Worm (Caenorhabditis elegans): Measurements from ENCODE around the gene W04H10.1.
"Not testable (repeated sequence)": the region's sequence is repeated elsewhere in the genome, so short reads cannot be mapped to it uniquely, and the experiment has no call there.

The W04H10.1 gene

ce11 chrII:593221-593620 is 15.6 kb upstream of the W04H10.1 start, which contains the start of gene W08F4.1:
Gene W08F4.1, plus strand, starts transcription at chrII:593521.
- TF ChIP-seq lsy-27 (tag; optimal IDR thresholded peaks at IDR 0.05; ENCODE audit: borderline replicate concordance, insufficient read depth); nhr-120 (GFP tag; IDR thresholded peaks at IDR 0.05); ztf-25 (GFP tag; IDR thresholded peaks at IDR 0.05): not testable (repeated sequence)

- TF ChIP-seq ceh-27 (GFP tag; optimal IDR thresholded peaks at IDR 0.05) (no peak), Y53F4B.3 (GFP tag; IDR thresholded peaks at IDR 0.05) (no peak), sptf-2 (GFP tag; optimal IDR thresholded peaks at IDR 0.05) (no peak), lin-40 (tag; optimal IDR thresholded peaks at IDR 0.05) (no peak), let-607 (tag; optimal IDR thresholded peaks at IDR 0.05) (no peak), F10E7.11 (tag; optimal IDR thresholded peaks at IDR 0.05) (no peak), snpc-3.4 (tag; optimal IDR thresholded peaks at IDR 0.05) (no peak), lir-1 (GFP tag; conservative IDR thresholded peaks at IDR 0.05) (no peak), F22D6.2 (tag; optimal IDR thresholded peaks at IDR 0.05) (no peak), nhr-90 (tag; optimal IDR thresholded peaks at IDR 0.05) (no peak), gei-17 (GFP tag; optimal IDR thresholded peaks at IDR 0.05) (no peak), nhr-120 (GFP tag; IDR thresholded peaks at IDR 0.05) (no peak)
Measured at ce11 chrII:596702-597101, 12.2 kb upstream of the W04H10.1 start.

- TF ChIP-seq egl-18 (GFP tag; IDR thresholded peaks at IDR 0.05) (no peak), hlh-12 (tag; optimal IDR thresholded peaks at IDR 0.05) (no peak), nhr-80 (tag; optimal IDR thresholded peaks at IDR 0.05) (no peak), B0035.1 (tag; optimal IDR thresholded peaks at IDR 0.05) (no peak), unc-62 (GFP tag; optimal IDR thresholded peaks at IDR 0.05) (no peak), hmg-1.2 (GFP tag; IDR thresholded peaks at IDR 0.05) (peak; percentile 60; the same call in 1 of the 2 replicates), mes-4 (tag; optimal IDR thresholded peaks at IDR 0.05) (no peak), madf-8 (GFP tag; conservative IDR thresholded peaks at IDR 0.05) (no peak)
Measured at ce11 chrII:601305-601704, 7.6 kb upstream of the W04H10.1 start.

ce11 chrII:602020-602419 is 6.8 kb upstream of the W04H10.1 start, which contains the start of gene nhl-3:
Gene nhl-3, minus strand, starts transcription at chrII:602120.
- TF ChIP-seq snpc-3.4 (tag; optimal IDR thresholded peaks at IDR 0.05) (no peak), Y56A3A.18 (GFP tag; IDR thresholded peaks at IDR 0.05) (no peak), hlh-12 (tag; optimal IDR thresholded peaks at IDR 0.05) (no peak), bed-2 (GFP tag; IDR thresholded peaks at IDR 0.05) (no peak), F10E7.11 (tag; optimal IDR thresholded peaks at IDR 0.05) (no peak), F39B2.1 (GFP tag; IDR thresholded peaks at IDR 0.05) (no peak), ZK185.1 (tag; optimal IDR thresholded peaks at IDR 0.05; ENCODE audit: poor library complexity, severe bottlenecking) (no peak), tbp1 (GFP tag; optimal IDR thresholded peaks at IDR 0.05) (no peak)

- TF ChIP-seq madf-6 (GFP tag; IDR thresholded peaks at IDR 0.05), result no peak
- TF ChIP-seq lir-1 (GFP tag; conservative IDR thresholded peaks at IDR 0.05), result no peak
- peak; percentile 61; the same call in 1 of the 2 replicates for TF ChIP-seq hmg-1.2 (GFP tag; IDR thresholded peaks at IDR 0.05)
- no peak for TF ChIP-seq ZK185.1 (tag; optimal IDR thresholded peaks at IDR 0.05; ENCODE audit: poor library complexity, severe bottlenecking)
- no peak for TF ChIP-seq Y56A3A.18 (GFP tag; IDR thresholded peaks at IDR 0.05)
- TF ChIP-seq lin-35 (GFP tag; optimal IDR thresholded peaks at IDR 0.05), result peak in 1 of 3 experiments; percentile 8
- TF ChIP-seq K12H6.12 (tag; optimal IDR thresholded peaks at IDR 0.05), result no peak
- TF ChIP-seq F22D6.2 (tag; optimal IDR thresholded peaks at IDR 0.05), result no peak
- peak; percentile 40 for TF ChIP-seq attf-5 (GFP tag; optimal IDR thresholded peaks at IDR 0.05)
- no peak for TF ChIP-seq snpc-4 (GFP tag; optimal IDR thresholded peaks at IDR 0.05)
- TF ChIP-seq snpc-4 (tag; optimal IDR thresholded peaks at IDR 0.05), result peak in 1 of 4 experiments; percentile 23
- TF ChIP-seq lin-40 (tag; optimal IDR thresholded peaks at IDR 0.05), result peak; percentile 7
Measured at ce11 chrII:602969-603368, 5.9 kb upstream of the W04H10.1 start.

All from whole organism, young adult.